Fruit fly (Drosophila melanogaster) whole organism: ENCODE measurements around the gene CG13634.

Source experiments
- Dll ChIP-seq: fragments of >200 bp; optimal IDR thresholded peaks from 2 replicates; lab custom pipeline; 2017
- usp ChIP-seq: fragments of >200 bp; optimal IDR thresholded peaks from 2 replicates; lab custom pipeline; 2017; ENCODE audit warnings: missing biosample characterization, missing genetic modification characterization, mixed read lengths

- TF ChIP-seq Dll (lab: Kevin White, UChicago) (no peak), usp (no peak)
These were observed 12.8 kb downstream of the CG13634 start for dm6 chr3R:24777101-24777500.
